Worm (Caenorhabditis elegans): ENCODE measurements around the gene ZK673.2.
"Not testable (repeated sequence)": the region's sequence is repeated elsewhere in the genome, so short reads cannot be mapped to it uniquely, and the experiment has no call there.

ZK673.2 gene

ce11 chrII:10485640-10486039 is 37.6 kb downstream of the ZK673.2 start:
- TF ChIP-seq ceh-36 (tag; optimal IDR thresholded peaks at IDR 0.05) (no peak), hnd-1 (tag; optimal IDR thresholded peaks at IDR 0.05) (no peak), sea-1 (GFP tag; conservative IDR thresholded peaks at IDR 0.05) (no peak), ceh-13 (GFP tag; optimal IDR thresholded peaks at IDR 0.05) (no peak), scrt-1 (GFP tag; IDR thresholded peaks at IDR 0.05) (no peak), F13C5.2 (tag; optimal IDR thresholded peaks at IDR 0.05) (no peak), ama-1 (optimal IDR thresholded peaks at IDR 0.05) (no peak), aly-1 (tag; optimal IDR thresholded peaks at IDR 0.05) (no peak), hmg-4 (GFP tag; optimal IDR thresholded peaks at IDR 0.05) (no peak), pes-1 (GFP tag; IDR thresholded peaks at IDR 0.05) (no peak), flt-1 (GFP tag; IDR thresholded peaks at IDR 0.05) (no peak), hmbx-1 (tag; optimal IDR thresholded peaks at IDR 0.05) (no peak), B0310.2 (tag; optimal IDR thresholded peaks at IDR 0.05) (no peak), tbx-37 (GFP tag; conservative IDR thresholded peaks at IDR 0.05) (no peak), ets-7 (tag; optimal IDR thresholded peaks at IDR 0.05) (no peak), tra-4 (tag; optimal IDR thresholded peaks at IDR 0.05) (no peak)

ce11 chrII:10486738-10487137 is 38.7 kb downstream of the ZK673.2 start, which contains the start of gene ZK666.15:
ZK666.15 (plus strand) TSS chrII:10487038.
- TF ChIP-seq tbx-37 (GFP tag; conservative IDR thresholded peaks at IDR 0.05), result no peak
- no peak for TF ChIP-seq tbx-11 (GFP tag; IDR thresholded peaks at IDR 0.05)
- no peak for TF ChIP-seq aly-1 (tag; optimal IDR thresholded peaks at IDR 0.05)
- no peak for TF ChIP-seq ets-7 (tag; optimal IDR thresholded peaks at IDR 0.05)
- TF ChIP-seq F13C5.2 (tag; optimal IDR thresholded peaks at IDR 0.05), result no peak
- TF ChIP-seq hmg-4 (GFP tag; optimal IDR thresholded peaks at IDR 0.05), result no peak
- no peak for TF ChIP-seq flt-1 (GFP tag; IDR thresholded peaks at IDR 0.05)
- no peak for TF ChIP-seq tra-4 (tag; optimal IDR thresholded peaks at IDR 0.05)
- no peak for TF ChIP-seq hmbx-1 (tag; optimal IDR thresholded peaks at IDR 0.05)
- no peak for TF ChIP-seq sea-1 (GFP tag; conservative IDR thresholded peaks at IDR 0.05)

ce11 chrII:10490329-10490728 is 42.3 kb downstream of the ZK673.2 start, which contains the start of gene clec-61:
clec-61 (minus strand) TSS chrII:10490537.
- TF ChIP-seq scrt-1 (GFP tag; IDR thresholded peaks at IDR 0.05), result no peak
- no peak for TF ChIP-seq hnd-1 (tag; optimal IDR thresholded peaks at IDR 0.05)
- no peak for TF ChIP-seq ceh-36 (tag; optimal IDR thresholded peaks at IDR 0.05)
- no peak for TF ChIP-seq hmg-4 (GFP tag; optimal IDR thresholded peaks at IDR 0.05)
- TF ChIP-seq hmbx-1 (tag; optimal IDR thresholded peaks at IDR 0.05), result no peak
- no peak for TF ChIP-seq flt-1 (GFP tag; IDR thresholded peaks at IDR 0.05)
- TF ChIP-seq tra-4 (tag; optimal IDR thresholded peaks at IDR 0.05), result no peak
- no peak for TF ChIP-seq tbx-37 (GFP tag; conservative IDR thresholded peaks at IDR 0.05)
- TF ChIP-seq ama-1 (optimal IDR thresholded peaks at IDR 0.05), result no peak
- no peak for TF ChIP-seq pes-1 (GFP tag; IDR thresholded peaks at IDR 0.05)
- TF ChIP-seq B0310.2 (tag; optimal IDR thresholded peaks at IDR 0.05), result no peak

ce11 chrII:10493034-10493433 is 45.0 kb downstream of the ZK673.2 start, which contains the start of gene ZK666.8:
ZK666.8 (minus strand) TSS chrII:10493134.
- not testable (repeated sequence) for TF ChIP-seq hmg-4 (GFP tag; optimal IDR thresholded peaks at IDR 0.05); tbx-37 (GFP tag; conservative IDR thresholded peaks at IDR 0.05); ceh-36 (tag; optimal IDR thresholded peaks at IDR 0.05)

- TF ChIP-seq aly-1 (tag; optimal IDR thresholded peaks at IDR 0.05) (no peak), flt-1 (GFP tag; IDR thresholded peaks at IDR 0.05) (no peak), tbx-37 (GFP tag; conservative IDR thresholded peaks at IDR 0.05) (no peak), sea-1 (GFP tag; conservative IDR thresholded peaks at IDR 0.05) (no peak), hmg-4 (GFP tag; optimal IDR thresholded peaks at IDR 0.05) (no peak), B0310.2 (tag; optimal IDR thresholded peaks at IDR 0.05) (no peak), ceh-36 (tag; optimal IDR thresholded peaks at IDR 0.05) (no peak), tbx-11 (GFP tag; IDR thresholded peaks at IDR 0.05) (no peak), ets-7 (tag; optimal IDR thresholded peaks at IDR 0.05) (no peak), pes-1 (GFP tag; IDR thresholded peaks at IDR 0.05) (no peak), tra-4 (tag; optimal IDR thresholded peaks at IDR 0.05) (no peak), hmbx-1 (tag; optimal IDR thresholded peaks at IDR 0.05) (no peak)
These were observed 46.4 kb downstream of the ZK673.2 start, which contains the start of gene ZK666.14 for ce11 chrII:10494467-10494866. ZK666.14 (plus strand) TSS chrII:10494767.

- no peak for TF ChIP-seq ceh-36 (tag; optimal IDR thresholded peaks at IDR 0.05)
- TF ChIP-seq ama-1 (optimal IDR thresholded peaks at IDR 0.05), result no peak
- TF ChIP-seq hnd-1 (tag; optimal IDR thresholded peaks at IDR 0.05), result no peak
- no peak for TF ChIP-seq ets-7 (tag; optimal IDR thresholded peaks at IDR 0.05)
- no peak for TF ChIP-seq tbx-11 (GFP tag; IDR thresholded peaks at IDR 0.05)
- no peak for TF ChIP-seq tbx-37 (GFP tag; conservative IDR thresholded peaks at IDR 0.05)
- TF ChIP-seq sea-1 (GFP tag; conservative IDR thresholded peaks at IDR 0.05), result no peak
These were observed 47.8 kb downstream of the ZK673.2 start, which contains the start of gene ZK666.12 for ce11 chrII:10495912-10496311. ZK666.12 (plus strand) TSS chrII:10496212.
